Worm (Caenorhabditis elegans) whole organism, L3 larva: ENCODE results near the gene C04G6.2.
A peak's percentile ranks its signal among the peaks of the same experiment; 100 is the strongest.

ENCODE experiments used
- ZK546.5 ChIP-seq: sonication (generic microtip); optimal IDR thresholded peaks from 2 replicates; lab custom pipeline; 2017; ENCODE audit warnings: missing biosample characterization, missing genetic modification characterization
- aly-2 ChIP-seq: fragments of 150-350 bp; optimal IDR thresholded peaks from 2 replicates; lab custom pipeline; 2014; ENCODE audit warnings: missing biosample characterization, missing genetic modification characterization
- ceh-16 ChIP-seq: sonication (generic microtip); optimal IDR thresholded peaks from 2 replicates; lab custom pipeline; 2017; ENCODE audit warnings: missing biosample characterization, missing genetic modification characterization
- ceh-28 ChIP-seq: fragments of 150-350 bp; optimal IDR thresholded peaks from 2 replicates; lab custom pipeline; 2014; ENCODE audit warnings: missing biosample characterization, missing genetic modification reagents, missing genetic modification characterization
- ceh-82 ChIP-seq: fragments of 150-350 bp; optimal IDR thresholded peaks from 2 replicates; lab custom pipeline; 2014; ENCODE audit warnings: missing biosample characterization, missing genetic modification characterization
- egl-27 ChIP-seq: sonication (generic microtip); optimal IDR thresholded peaks from 4 replicates; lab custom pipeline; 2017; ENCODE audit warnings: missing biosample characterization, missing genetic modification reagents, missing genetic modification characterization
- egl-5 ChIP-seq: fragments of 150-350 bp; optimal IDR thresholded peaks from 2 replicates; lab custom pipeline; 2017; ENCODE audit warnings: missing biosample characterization, missing genetic modification reagents, missing genetic modification characterization, inconsistent platforms
- elt-1 ChIP-seq: fragments of 150-350 bp; optimal IDR thresholded peaks from 2 replicates; lab custom pipeline; 2014; ENCODE audit warnings: missing biosample characterization, missing genetic modification characterization
- elt-2 ChIP-seq: sonication (generic microtip); optimal IDR thresholded peaks from 2 replicates; lab custom pipeline; 2016; ENCODE audit warnings: missing genetic modification reagents, mild to moderate bottlenecking, missing genetic modification characterization, missing compliant biosample characterization
- elt-3 ChIP-seq, 3 experiments: fragments of 150-350 bp in 1 of 3; sonication (generic microtip) in 2 of 3; optimal IDR thresholded peaks; 2 replicates in 2 of 3; 4 replicates in 1 of 3; lab custom pipeline; 2014 to 2017; ENCODE audit warnings: missing biosample characterization in 3 of 3, missing genetic modification characterization in 3 of 3
- eor-1 ChIP-seq, 2 experiments: fragments of 150-350 bp; optimal IDR thresholded peaks; 2 replicates each; lab custom pipeline; 2014 to 2018; ENCODE audit warnings: missing biosample characterization in 2 of 2, missing genetic modification characterization in 2 of 2
- hmg-11 ChIP-seq: sonication (generic microtip); optimal IDR thresholded peaks from 2 replicates; lab custom pipeline; 2016; ENCODE audit warnings: missing genetic modification characterization, missing compliant biosample characterization
- jun-1 ChIP-seq: fragments of 150-350 bp; optimal IDR thresholded peaks from 2 replicates; lab custom pipeline; 2014; ENCODE audit warnings: missing biosample characterization, missing genetic modification reagents, missing genetic modification characterization
- lin-15B ChIP-seq: fragments of 150-350 bp; optimal IDR thresholded peaks from 2 replicates; lab custom pipeline; 2014; ENCODE audit warnings: missing biosample characterization, missing genetic modification characterization
- lin-39 ChIP-seq: fragments of 150-350 bp; optimal IDR thresholded peaks from 2 replicates; lab custom pipeline; 2018; ENCODE audit warnings: missing biosample characterization, missing genetic modification reagents, missing genetic modification characterization
- lsy-12 ChIP-seq: sonication (generic microtip); optimal IDR thresholded peaks from 2 replicates; lab custom pipeline; 2016; ENCODE audit warnings: mild to moderate bottlenecking, missing genetic modification characterization, missing compliant biosample characterization
- mdl-1 ChIP-seq: fragments of 150-350 bp; optimal IDR thresholded peaks from 2 replicates; lab custom pipeline; 2014; ENCODE audit warnings: missing biosample characterization, missing genetic modification characterization
- mml-1 ChIP-seq: fragments of 150-350 bp; sonication (generic microtip); optimal IDR thresholded peaks from 3 replicates; lab custom pipeline; 2014; ENCODE audit warnings: missing biosample characterization, missing genetic modification characterization
- nfya-1 ChIP-seq: sonication (generic microtip); optimal IDR thresholded peaks from 2 replicates; lab custom pipeline; 2017; ENCODE audit warnings: missing genetic modification characterization, mild to moderate bottlenecking, missing compliant biosample characterization, antibody characterized with exemption, moderate library complexity; ENCODE audit not compliant: insufficient read depth
- nhr-11 ChIP-seq: fragments of 150-350 bp; optimal IDR thresholded peaks from 2 replicates; lab custom pipeline; 2014; ENCODE audit warnings: missing biosample characterization, missing genetic modification characterization
- nhr-23 ChIP-seq: fragments of 150-350 bp; optimal IDR thresholded peaks from 2 replicates; lab custom pipeline; 2014; ENCODE audit warnings: missing biosample characterization, missing genetic modification reagents, missing genetic modification characterization
- nhr-237 ChIP-seq: fragments of 150-350 bp; optimal IDR thresholded peaks from 2 replicates; lab custom pipeline; 2014; ENCODE audit warnings: missing biosample characterization, missing genetic modification characterization
- nhr-25 ChIP-seq: sonication (generic microtip); optimal IDR thresholded peaks from 2 replicates; lab custom pipeline; 2017; ENCODE audit warnings: missing biosample characterization, missing genetic modification characterization
- nhr-43 ChIP-seq: sonication (generic microtip); optimal IDR thresholded peaks from 2 replicates; lab custom pipeline; 2016; ENCODE audit warnings: mild to moderate bottlenecking, missing genetic modification characterization, missing compliant biosample characterization; ENCODE audit not compliant: poor library complexity, severe bottlenecking
- nhr-67 ChIP-seq: fragments of 150-350 bp; optimal IDR thresholded peaks from 2 replicates; lab custom pipeline; 2014; ENCODE audit warnings: missing biosample characterization, missing genetic modification characterization
- nhr-77 ChIP-seq: fragments of 150-350 bp; optimal IDR thresholded peaks from 2 replicates; lab custom pipeline; 2014; ENCODE audit warnings: missing biosample characterization, missing genetic modification characterization
- pha-4 ChIP-seq: fragments of 150-350 bp; optimal IDR thresholded peaks from 2 replicates; lab custom pipeline; 2014; ENCODE audit warnings: missing biosample characterization, missing genetic modification reagents, missing genetic modification characterization
- pqm-1 ChIP-seq: fragments of 150-350 bp; optimal IDR thresholded peaks from 2 replicates; lab custom pipeline; 2017; ENCODE audit warnings: missing biosample characterization, missing genetic modification characterization, inconsistent platforms
- sea-2 ChIP-seq: fragments of 150-350 bp; sonication (generic microtip); optimal IDR thresholded peaks from 4 replicates; lab custom pipeline; 2014; ENCODE audit warnings: missing biosample characterization, missing genetic modification reagents, missing genetic modification characterization
- snpc-4 ChIP-seq: fragments of 150-350 bp; optimal IDR thresholded peaks from 2 replicates; lab custom pipeline; 2014; ENCODE audit warnings: missing biosample characterization, missing genetic modification characterization
- ztf-11 ChIP-seq: fragments of 150-350 bp; optimal IDR thresholded peaks from 2 replicates; lab custom pipeline; 2014; ENCODE audit warnings: missing biosample characterization, missing genetic modification characterization
- ztf-4 ChIP-seq: fragments of 150-350 bp; optimal IDR thresholded peaks from 2 replicates; lab custom pipeline; 2014; ENCODE audit warnings: missing biosample characterization, missing genetic modification characterization

C04G6.2 gene

DNA sequence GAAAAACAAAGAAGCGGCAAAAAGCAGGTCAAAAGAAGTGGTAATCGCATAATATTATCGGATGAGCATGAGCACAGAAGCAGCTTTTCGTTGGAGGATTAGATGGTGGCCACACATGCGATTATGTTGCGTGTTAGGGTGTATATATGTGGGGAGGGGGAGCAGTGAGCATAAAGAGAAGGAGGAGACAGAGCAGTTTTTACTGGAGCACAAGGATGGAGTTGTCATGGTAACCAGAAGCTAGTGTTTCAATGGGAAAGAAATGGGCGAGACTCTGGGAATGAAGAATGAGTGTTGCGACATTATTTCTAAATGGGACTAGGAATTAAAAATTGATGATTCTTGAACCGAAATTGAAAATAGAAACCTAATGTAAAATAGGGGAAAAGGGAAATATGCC, 25.1 kb upstream of the C04G6.2 start, which contains the start of gene C27A2.8:
C27A2.8 (minus strand) TSS at position 117 of the 400 bp plus-strand sequence.
- no peak for TF ChIP-seq egl-5 (tag; lab: Kevin White, UChicago)
- TF ChIP-seq nhr-237 (tag; lab: Kevin White, UChicago): no peak
- TF ChIP-seq pqm-1 (tag; lab: Kevin White, UChicago): no peak
- no peak for TF ChIP-seq nhr-11
- no peak for TF ChIP-seq ztf-4 (tag; lab: Kevin White, UChicago)
- TF ChIP-seq lin-15B (tag; lab: Kevin White, UChicago): no peak
- TF ChIP-seq elt-3 (tag; optimal IDR thresholded peaks at IDR 0.05; lab: Kevin White, UChicago): no peak

DNA sequence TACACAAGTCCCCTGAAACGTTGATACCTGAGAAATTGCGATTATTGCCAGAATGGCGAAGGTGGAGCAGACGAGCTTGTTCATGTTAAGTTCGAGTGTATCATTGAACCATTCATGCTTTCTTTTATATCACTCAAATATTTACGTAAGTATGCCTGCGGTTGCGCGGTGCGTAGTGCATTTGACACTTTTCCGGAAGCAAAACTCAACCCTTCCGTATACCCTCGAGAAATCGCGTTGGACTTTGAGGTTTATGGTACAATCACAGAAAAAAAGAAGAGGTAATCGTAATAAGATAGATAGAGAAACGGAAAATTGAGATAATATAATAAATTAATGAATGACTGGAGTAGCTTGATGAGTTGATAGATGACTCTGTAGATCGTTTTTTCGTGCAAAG, 23.5 kb upstream of the C04G6.2 start, which contains the start of gene idpb-2:
idpb-2 (minus strand) TSS at position 101 of the 400 bp plus-strand sequence.
- no peak for TF ChIP-seq nhr-23
- no peak for TF ChIP-seq pha-4 (tag; lab: Kevin White, UChicago)

DNA sequence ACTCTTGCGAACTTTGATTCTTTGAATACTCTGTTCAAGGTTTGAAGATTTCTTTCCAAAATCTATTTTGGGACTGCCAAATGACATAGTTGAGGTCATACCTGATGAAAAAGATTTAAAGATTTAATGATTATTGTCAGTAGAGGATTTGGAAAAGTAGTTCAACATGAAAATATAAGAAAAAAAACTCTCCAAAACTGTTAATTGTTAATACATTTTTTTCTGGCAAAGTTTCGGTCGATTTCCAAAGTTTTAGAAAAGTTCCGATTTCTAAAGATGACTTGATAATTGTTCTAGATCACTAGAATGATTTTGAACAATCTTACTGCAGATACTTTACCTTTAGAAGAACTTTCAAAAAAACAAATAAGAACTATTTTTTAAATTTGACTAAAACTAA, 21.8 kb upstream of the C04G6.2 start, which contains the start of gene C27A2.7:
C27A2.7 (minus strand) TSS at position 101 of the 400 bp plus-strand sequence.
- TF ChIP-seq lsy-12 (tag; lab: Kevin White, UChicago) (no peak), aly-2 (tag; lab: Kevin White, UChicago) (no peak), ceh-82 (tag; lab: Kevin White, UChicago) (no peak), ztf-11 (tag; lab: Kevin White, UChicago) (no peak), sea-2 (GFP tag; lab: Kevin White, UChicago) (no peak), nhr-67 (tag; lab: Kevin White, UChicago) (no peak), elt-1 (tag; lab: Kevin White, UChicago) (no peak), snpc-4 (no peak), ceh-16 (tag; lab: Kevin White, UChicago) (no peak), pha-4 (tag; lab: Kevin White, UChicago) (no peak), nhr-25 (no peak), elt-2 (tag; lab: Kevin White, UChicago) (no peak), nhr-237 (tag; lab: Kevin White, UChicago) (no peak), nhr-23 (no peak), nhr-77 (tag; lab: Kevin White, UChicago) (no peak)
- TF ChIP-seq, all 47 proteins: peak for 0

DNA sequence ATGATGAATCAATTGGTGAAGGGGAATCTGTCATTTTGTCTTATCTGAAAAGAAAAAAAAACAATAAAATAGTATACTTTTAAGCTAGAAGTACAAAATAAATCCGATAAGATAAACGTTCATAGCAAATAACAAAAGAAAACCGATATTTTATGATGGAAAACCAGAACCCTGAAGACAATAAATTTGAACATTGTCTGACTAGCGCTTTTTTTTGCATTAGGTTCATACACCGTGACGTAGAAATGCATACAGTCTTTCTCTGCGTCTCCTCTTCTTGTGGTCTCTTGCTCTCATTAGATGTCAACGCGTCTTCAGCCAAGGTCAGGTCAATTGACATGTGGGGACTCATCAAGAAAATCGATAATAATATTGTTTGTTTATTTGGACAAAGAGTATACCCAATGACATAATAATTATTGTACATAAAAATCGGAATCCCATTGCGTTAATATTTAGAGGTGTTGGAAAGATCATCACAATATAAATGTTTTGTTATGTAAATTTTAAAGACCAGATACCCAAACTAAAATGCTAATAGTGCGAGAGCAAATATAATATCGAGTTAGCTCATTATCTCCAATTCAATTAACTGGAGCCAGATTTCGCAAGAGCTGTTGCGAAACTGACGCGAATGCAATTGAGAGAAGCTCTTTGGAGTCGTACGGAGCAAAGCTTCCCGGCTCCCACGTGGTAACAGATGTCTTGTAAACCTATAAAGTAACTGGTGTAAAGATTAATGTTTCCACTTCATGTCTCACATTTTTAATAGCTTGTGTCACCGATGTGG, 11.7 kb upstream of the C04G6.2 start, which contains the start of gene dsh-2:
dsh-2 (minus strand) TSS at position 51 of the 790 bp plus-strand sequence.
- TF ChIP-seq ceh-28 (tag; lab: Kevin White, UChicago): peak; percentile 72
- TF ChIP-seq nhr-43 (tag; lab: Kevin White, UChicago): peak; percentile 37
- TF ChIP-seq jun-1: no peak
- TF ChIP-seq pha-4 (tag; lab: Kevin White, UChicago): peak; percentile 86
- TF ChIP-seq lin-39 (tag; lab: Kevin White, UChicago): no peak
- peak; percentile 98 for TF ChIP-seq nhr-25
- no peak for TF ChIP-seq nhr-77 (tag; lab: Kevin White, UChicago)
- TF ChIP-seq eor-1 (tag; optimal IDR thresholded peaks at IDR 0.05; lab: Kevin White, UChicago): no peak
- TF ChIP-seq snpc-4: peak; percentile 31
- TF ChIP-seq nfya-1 (tag; lab: Kevin White, UChicago): peak; percentile 65
- TF ChIP-seq pqm-1 (tag; lab: Kevin White, UChicago): peak; percentile 49
- peak; percentile 42 for TF ChIP-seq hmg-11
- TF ChIP-seq aly-2 (tag; lab: Kevin White, UChicago): peak; percentile 26
- peak; percentile 11 for TF ChIP-seq egl-27 (tag; lab: Kevin White, UChicago)
- TF ChIP-seq nhr-23: peak; percentile 94
- TF ChIP-seq elt-2 (tag; lab: Kevin White, UChicago): peak; percentile 84
- peak; percentile 53 for TF ChIP-seq lin-15B (tag; lab: Kevin White, UChicago)

ce11 chrII:5083341-5083740, 9.7 kb upstream of the C04G6.2 start, which contains the start of gene C04G6.4:
C04G6.4 (minus strand) TSS chrII:5083441.
- TF ChIP-seq mml-1 (tag; lab: Kevin White, UChicago) (no peak), nhr-25 (no peak), pqm-1 (tag; lab: Kevin White, UChicago) (no peak), nfya-1 (tag; lab: Kevin White, UChicago) (no peak), nhr-11 (no peak), lsy-12 (tag; lab: Kevin White, UChicago) (no peak), hmg-11 (no peak), mdl-1 (no peak), nhr-43 (tag; lab: Kevin White, UChicago) (no peak), jun-1 (no peak), ZK546.5 (tag; lab: Kevin White, UChicago) (no peak)
